Worm (Caenorhabditis elegans) whole organism, midembryonic: ENCODE results near the gene madf-3.

Experiments
- T22C8.4 ChIP-seq: fragments of 200-800 bp; sonication (Bioruptor generic); IDR thresholded peaks from 2 replicates; pipeline ENCODE4 v1.3.6; 2022; ENCODE audit warnings: missing genetic modification characterization, missing compliant biosample characterization
- cog-1 ChIP-seq: sonication (generic microtip); optimal IDR thresholded peaks from 2 replicates; lab custom pipeline; 2016; ENCODE audit warnings: missing genetic modification characterization, missing compliant biosample characterization
- flt-1 ChIP-seq: fragments of 200-800 bp; sonication (Bioruptor generic); IDR thresholded peaks from 2 replicates; pipeline ENCODE4 v1.3.6; 2022; ENCODE audit warnings: missing genetic modification characterization, missing compliant biosample characterization
- klf-2 ChIP-seq: fragments of 200-800 bp; sonication (Bioruptor generic); conservative IDR thresholded peaks from 2 replicates; pipeline ENCODE4 v1.3.6; 2022; ENCODE audit warnings: missing genetic modification reagents, missing genetic modification characterization, missing compliant biosample characterization
- med-1 ChIP-seq: sonication (generic microtip); optimal IDR thresholded peaks from 2 replicates; lab custom pipeline; 2017; ENCODE audit warnings: missing genetic modification characterization, mild to moderate bottlenecking, missing compliant biosample characterization, antibody characterized with exemption, missing genetic modification reagents; ENCODE audit not compliant: insufficient read depth
- ref-1 ChIP-seq: fragments of 200-800 bp; sonication (Bioruptor generic); conservative IDR thresholded peaks from 2 replicates; pipeline ENCODE4 v1.3.6; 2022; ENCODE audit warnings: missing genetic modification reagents, missing genetic modification characterization, missing compliant biosample characterization
- tab-1 ChIP-seq: fragments of 200-800 bp; sonication (Bioruptor generic); IDR thresholded peaks from 2 replicates; pipeline ENCODE4 v1.3.6; 2022; ENCODE audit warnings: missing genetic modification characterization, missing compliant biosample characterization
- ztf-23 ChIP-seq: fragments of 200-800 bp; sonication (Bioruptor generic); IDR thresholded peaks from 2 replicates; pipeline ENCODE4 v1.3.6; 2022; ENCODE audit warnings: missing genetic modification reagents, missing genetic modification characterization, missing compliant biosample characterization
- ztf-29 ChIP-seq: fragments of 200-800 bp; sonication (Bioruptor generic); IDR thresholded peaks from 2 replicates; pipeline ENCODE4 v1.3.6; 2022; ENCODE audit warnings: missing genetic modification reagents, missing genetic modification characterization, missing compliant biosample characterization

DNA sequence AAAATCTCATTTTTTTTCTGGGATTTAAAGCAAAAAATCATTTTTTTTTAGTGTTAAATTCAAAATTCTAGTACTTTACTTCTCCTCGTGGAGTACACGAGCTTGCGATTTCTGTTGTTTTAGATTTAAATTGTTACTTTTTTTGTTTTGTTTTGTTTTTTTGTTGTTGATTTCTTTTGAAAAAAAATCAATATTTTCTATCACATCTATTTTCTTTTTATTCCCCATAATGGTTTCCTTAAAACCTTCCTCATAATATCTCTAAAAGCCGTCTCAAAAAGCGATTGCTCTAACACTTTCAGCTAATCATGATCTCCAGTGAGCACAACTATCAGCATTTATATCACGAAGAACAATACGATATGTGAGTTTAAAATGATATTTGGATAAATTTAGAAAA is at the start of gene madf-3:
- no peak for TF ChIP-seq T22C8.4 (GFP tag; lab: Robert Waterston, UW)
- no peak for TF ChIP-seq cog-1
- no peak for TF ChIP-seq tab-1
- TF ChIP-seq flt-1: no peak
- TF ChIP-seq ztf-23 (GFP tag; lab: Robert Waterston, UW): no peak
- no peak for TF ChIP-seq klf-2
- no peak for TF ChIP-seq ref-1 (GFP tag; lab: Robert Waterston, UW)
- TF ChIP-seq ztf-29 (GFP tag; lab: Robert Waterston, UW): no peak
- no peak for TF ChIP-seq med-1 (GFP tag; lab: Kevin White, UChicago)
